Fruit fly (Drosophila melanogaster) whole organism, embryonic: ENCODE data around the gene CG1103.

ENCODE experiments used
- Aef1 ChIP-seq: fragments of 200-800 bp; sonication (Bioruptor generic); IDR thresholded peaks from 3 replicates; pipeline ENCODE4 v1.3.6; 2022; ENCODE audit warnings: missing biosample characterization, missing genetic modification characterization
- B-H2 ChIP-seq: fragments of 200-800 bp; sonication (Bioruptor generic); optimal IDR thresholded peaks from 2 replicates; lab custom pipeline; 2018; ENCODE audit warnings: missing biosample characterization, mild to moderate bottlenecking, missing genetic modification characterization
- BtbVII ChIP-seq: fragments of 200-800 bp; sonication (Bioruptor generic); optimal IDR thresholded peaks from 3 replicates; lab custom pipeline; 2017; ENCODE audit warnings: missing biosample characterization, mild to moderate bottlenecking, missing genetic modification characterization
- CG10431 ChIP-seq: fragments of 200-800 bp; sonication (Bioruptor generic); optimal IDR thresholded peaks from 3 replicates; lab custom pipeline; 2018; ENCODE audit warnings: missing biosample characterization, mild to moderate bottlenecking, missing genetic modification characterization
- CG12391 ChIP-seq: fragments of 200-800 bp; sonication (Bioruptor generic); optimal IDR thresholded peaks from 3 replicates; lab custom pipeline; 2018; ENCODE audit warnings: missing biosample characterization, mild to moderate bottlenecking, missing genetic modification characterization, moderate library complexity
- CG13287 ChIP-seq: fragments of 200-800 bp; sonication (Bioruptor generic); IDR thresholded peaks from 2 replicates; pipeline ENCODE4 v1.3.6; 2022; ENCODE audit warnings: missing biosample characterization, missing genetic modification characterization; ENCODE audit not compliant: partially characterized antibody
- CG13424 ChIP-seq: fragments of 200-800 bp; sonication (Bioruptor generic); optimal IDR thresholded peaks from 2 replicates; lab custom pipeline; 2019; ENCODE audit warnings: missing biosample characterization, mild to moderate bottlenecking, missing genetic modification characterization, moderate library complexity
- CG14050 ChIP-seq: fragments of 200-800 bp; sonication (Bioruptor generic); IDR thresholded peaks from 3 replicates; pipeline ENCODE4 v1.3.6; 2022; ENCODE audit warnings: missing biosample characterization, missing genetic modification characterization
- CG1603 ChIP-seq: fragments of 200-800 bp; sonication (Bioruptor generic); optimal IDR thresholded peaks from 2 replicates; lab custom pipeline; 2019; ENCODE audit warnings: missing biosample characterization, mild to moderate bottlenecking, missing genetic modification characterization, moderate library complexity
- CG17385 ChIP-seq: fragments of 200-800 bp; sonication (Bioruptor generic); optimal IDR thresholded peaks from 3 replicates; lab custom pipeline; 2018; ENCODE audit warnings: missing biosample characterization, mild to moderate bottlenecking, missing genetic modification characterization
- CG1792 ChIP-seq: fragments of 200-800 bp; sonication (Bioruptor generic); optimal IDR thresholded peaks from 2 replicates; lab custom pipeline; 2016; ENCODE audit warnings: missing biosample characterization, missing genetic modification characterization
- CG18262 ChIP-seq: fragments of 200-800 bp; optimal IDR thresholded peaks from 3 replicates; lab custom pipeline; 2019; ENCODE audit warnings: missing biosample characterization, mild to moderate bottlenecking, missing genetic modification characterization, moderate library complexity
- CG30431 ChIP-seq: fragments of 200-800 bp; sonication (Bioruptor generic); optimal IDR thresholded peaks from 2 replicates; lab custom pipeline; 2017; ENCODE audit warnings: missing biosample characterization, missing genetic modification characterization
- CG3065 ChIP-seq: fragments of 200-800 bp; sonication (Bioruptor generic); optimal IDR thresholded peaks from 2 replicates; lab custom pipeline; 2016; ENCODE audit warnings: missing biosample characterization, missing genetic modification characterization
- CG32532 ChIP-seq: fragments of 200-800 bp; sonication (Bioruptor generic); IDR thresholded peaks from 2 replicates; pipeline ENCODE4 v1.3.6; 2022; ENCODE audit warnings: missing biosample characterization, missing genetic modification characterization
- CG3281 ChIP-seq: fragments of 200-800 bp; sonication (Bioruptor generic); optimal IDR thresholded peaks from 3 replicates; lab custom pipeline; 2017; ENCODE audit warnings: missing biosample characterization, mild to moderate bottlenecking, missing genetic modification characterization
- CG33557 ChIP-seq: fragments of 200-800 bp; sonication (Bioruptor generic); optimal IDR thresholded peaks from 2 replicates; lab custom pipeline; 2019; ENCODE audit warnings: missing biosample characterization, mild to moderate bottlenecking, missing genetic modification characterization, moderate library complexity
- CG4282 ChIP-seq: fragments of 200-800 bp; sonication (Bioruptor generic); optimal IDR thresholded peaks from 2 replicates; lab custom pipeline; 2016; ENCODE audit warnings: missing biosample characterization, missing genetic modification characterization
- CG4328 ChIP-seq: fragments of 200-800 bp; sonication (Bioruptor generic); optimal IDR thresholded peaks from 3 replicates; lab custom pipeline; 2017; ENCODE audit warnings: missing biosample characterization, missing genetic modification reagents, missing genetic modification characterization
- CG5953 ChIP-seq: fragments of 200-800 bp; sonication (Bioruptor generic); IDR thresholded peaks from 2 replicates; pipeline ENCODE4 v1.3.6; 2022; ENCODE audit warnings: missing biosample characterization, missing genetic modification characterization
- CG8281 ChIP-seq: fragments of 200-800 bp; sonication (Bioruptor generic); optimal IDR thresholded peaks from 2 replicates; lab custom pipeline; 2018; ENCODE audit warnings: missing biosample characterization, mild to moderate bottlenecking, missing genetic modification characterization, moderate library complexity
- E2f2 ChIP-seq: fragments of 200-800 bp; sonication (Bioruptor generic); IDR thresholded peaks from 2 replicates; pipeline ENCODE4 v1.3.6; 2022; ENCODE audit warnings: missing biosample characterization, missing genetic modification characterization
- Hr78 ChIP-seq, 2 experiments: fragments of 200-800 bp in 1 of 2; fragments of >200 bp in 1 of 2; sonication (Bioruptor generic) in 1 of 2; optimal IDR thresholded peaks; 2 replicates each; lab custom pipeline; 2017 to 2019; ENCODE audit warnings: missing biosample characterization in 2 of 2, missing genetic modification characterization in 2 of 2, mild to moderate bottlenecking in 1 of 2, moderate library complexity in 1 of 2
- Myb ChIP-seq: fragments of 200-800 bp; sonication (Bioruptor generic); optimal IDR thresholded peaks from 2 replicates; lab custom pipeline; 2016; ENCODE audit warnings: missing biosample characterization, missing genetic modification characterization
- NfI ChIP-seq: fragments of 200-800 bp; sonication (Bioruptor generic); optimal IDR thresholded peaks from 3 replicates; lab custom pipeline; 2018; ENCODE audit warnings: missing biosample characterization, mild to moderate bottlenecking, missing genetic modification characterization, moderate library complexity
- PHDP ChIP-seq: fragments of 200-800 bp; sonication (Bioruptor generic); optimal IDR thresholded peaks from 3 replicates; lab custom pipeline; 2018; ENCODE audit warnings: missing biosample characterization, mild to moderate bottlenecking, missing genetic modification characterization, moderate library complexity
- Ptx1 ChIP-seq: fragments of 200-800 bp; sonication (Bioruptor generic); IDR thresholded peaks from 2 replicates; pipeline ENCODE4 v1.3.6; 2022; ENCODE audit warnings: missing biosample characterization, missing genetic modification characterization
- bcd ChIP-seq: fragments of 200-800 bp; sonication (Bioruptor generic); optimal IDR thresholded peaks from 2 replicates; lab custom pipeline; 2017; ENCODE audit warnings: missing biosample characterization, mild to moderate bottlenecking, missing genetic modification characterization
- chn ChIP-seq: fragments of 200-800 bp; sonication (Bioruptor generic); optimal IDR thresholded peaks from 2 replicates; lab custom pipeline; 2016; ENCODE audit warnings: missing biosample characterization, missing genetic modification characterization
- dan ChIP-seq: fragments of 200-800 bp; sonication (Bioruptor generic); IDR thresholded peaks from 2 replicates; pipeline ENCODE4 v1.3.6; 2022; ENCODE audit warnings: missing biosample characterization, missing genetic modification characterization
- dpn ChIP-seq, 2 experiments: fragments of 200-800 bp; sonication (Bioruptor generic); optimal IDR thresholded peaks; 3 replicates each; lab custom pipeline; 2016; ENCODE audit warnings: missing biosample characterization in 2 of 2, missing genetic modification characterization in 2 of 2
- exex ChIP-seq: fragments of 200-800 bp; sonication (Bioruptor generic); optimal IDR thresholded peaks from 4 replicates; lab custom pipeline; 2018; ENCODE audit warnings: missing biosample characterization, mild to moderate bottlenecking, missing genetic modification characterization, moderate library complexity
- inv ChIP-seq: fragments of 200-800 bp; sonication (Bioruptor generic); IDR thresholded peaks from 2 replicates; pipeline ENCODE4 v1.3.6; 2022; ENCODE audit warnings: missing biosample characterization, missing genetic modification characterization; ENCODE audit not compliant: partially characterized antibody
- jigr1 ChIP-seq: fragments of 200-800 bp; sonication (Bioruptor generic); IDR thresholded peaks from 3 replicates; pipeline ENCODE4 v1.3.6; 2022; ENCODE audit warnings: missing biosample characterization, missing genetic modification characterization
- lov ChIP-seq, 2 experiments: fragments of 200-800 bp in 1 of 2; fragments of >200 bp in 1 of 2; sonication (Bioruptor generic) in 1 of 2; IDR thresholded peaks in 1 of 2; optimal IDR thresholded peaks in 1 of 2; 2 replicates in 1 of 2; 3 replicates in 1 of 2; pipeline versions ENCODE4 v1.3.6 to Lab custom; 2017 to 2022; ENCODE audit warnings: missing biosample characterization in 1 of 2, missing genetic modification characterization in 1 of 2
- nau ChIP-seq: fragments of 200-800 bp; sonication (Bioruptor generic); optimal IDR thresholded peaks from 3 replicates; lab custom pipeline; 2017; ENCODE audit warnings: missing biosample characterization, mild to moderate bottlenecking, missing genetic modification characterization, missing genetic modification reagents
- nom ChIP-seq: fragments of 200-800 bp; sonication (Bioruptor generic); optimal IDR thresholded peaks from 2 replicates; lab custom pipeline; 2017; ENCODE audit warnings: missing biosample characterization, missing genetic modification characterization, mild to moderate bottlenecking, moderate library complexity, missing genetic modification reagents
- onecut ChIP-seq: fragments of 200-800 bp; sonication (Bioruptor generic); IDR thresholded peaks from 2 replicates; pipeline ENCODE4 v1.3.6; 2022; ENCODE audit warnings: missing biosample characterization, missing genetic modification characterization
- org-1 ChIP-seq: fragments of 200-800 bp; sonication (Bioruptor generic); optimal IDR thresholded peaks from 2 replicates; lab custom pipeline; 2017; ENCODE audit warnings: missing biosample characterization, missing genetic modification characterization
- otp ChIP-seq: fragments of 200-800 bp; sonication (Bioruptor generic); IDR thresholded peaks from 3 replicates; pipeline ENCODE4, ENCODE4 v1.3.6; 2022; ENCODE audit warnings: missing biosample characterization, missing genetic modification characterization
- phol ChIP-seq: fragments of 200-800 bp; sonication (Bioruptor generic); optimal IDR thresholded peaks from 3 replicates; lab custom pipeline; 2018; ENCODE audit warnings: missing biosample characterization, mild to moderate bottlenecking, missing genetic modification characterization, moderate library complexity
- pum ChIP-seq: fragments of 200-800 bp; sonication (Bioruptor generic); optimal IDR thresholded peaks from 2 replicates; lab custom pipeline; 2016; ENCODE audit warnings: missing biosample characterization, missing genetic modification characterization
- sens-2 ChIP-seq: fragments of 200-800 bp; sonication (Bioruptor generic); IDR thresholded peaks from 2 replicates; pipeline ENCODE4 v1.3.6; 2022; ENCODE audit warnings: missing biosample characterization, missing genetic modification characterization
- sisA ChIP-seq: fragments of 200-800 bp; sonication (Bioruptor generic); IDR thresholded peaks from 2 replicates; pipeline ENCODE4 v1.3.6; 2022; ENCODE audit warnings: missing biosample characterization, missing genetic modification characterization
- slbo ChIP-seq: fragments of 200-800 bp; sonication (Bioruptor generic); IDR thresholded peaks from 2 replicates; pipeline ENCODE4 v1.3.6; 2022; ENCODE audit warnings: missing biosample characterization, missing genetic modification characterization
- slp2 ChIP-seq: fragments of 200-800 bp; sonication (Bioruptor generic); optimal IDR thresholded peaks from 2 replicates; lab custom pipeline; 2016; ENCODE audit warnings: missing biosample characterization, missing genetic modification characterization
- stc ChIP-seq: fragments of 200-800 bp; sonication (Bioruptor generic); IDR thresholded peaks from 2 replicates; pipeline ENCODE4 v1.3.6; 2022; ENCODE audit warnings: missing biosample characterization, missing genetic modification characterization
- vvl ChIP-seq: fragments of 200-800 bp; sonication (Bioruptor generic); IDR thresholded peaks from 2 replicates; pipeline ENCODE4 v1.3.6; 2022; ENCODE audit warnings: missing biosample characterization, missing genetic modification characterization
- zen2 ChIP-seq: fragments of 200-800 bp; sonication (Bioruptor generic); IDR thresholded peaks from 3 replicates; pipeline ENCODE4 v1.3.6; 2022; ENCODE audit warnings: missing biosample characterization, missing genetic modification characterization; ENCODE audit not compliant: partially characterized antibody

CG1103 gene

DNA sequence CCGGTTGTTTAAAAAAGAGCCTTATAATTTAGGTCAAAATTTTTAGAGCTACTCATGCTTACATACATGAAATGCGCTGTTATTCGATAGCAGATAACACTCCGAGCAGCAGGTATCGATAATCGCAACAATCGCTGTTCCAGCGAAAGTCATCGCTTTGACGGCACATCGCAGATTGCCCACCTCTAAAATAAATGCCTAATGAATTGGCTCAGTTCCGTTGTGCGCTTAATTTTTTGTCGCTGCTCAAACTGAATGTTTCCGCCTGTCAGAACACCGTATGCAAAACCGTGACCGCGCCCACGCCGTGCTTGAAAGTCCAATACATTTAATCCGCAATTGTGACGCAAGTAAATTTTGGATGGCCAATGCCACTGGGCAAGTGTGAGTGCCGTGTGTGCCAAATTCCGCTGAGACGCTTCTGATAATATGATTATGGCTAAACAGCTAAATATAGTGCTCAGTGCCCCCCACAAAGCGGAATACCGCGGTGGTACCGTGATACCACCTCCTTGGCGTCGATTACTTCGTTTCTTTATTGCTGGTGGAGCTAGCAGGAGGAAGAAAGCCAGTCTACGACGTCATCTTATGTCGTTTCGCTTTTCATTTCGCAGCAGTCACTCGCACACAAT, 17.9 kb upstream of the CG1103 start, which contains the start of gene CG9795 (continued):
- 0 out of 3 replicates have a peak, but pooled peaks have one; percentile 56 for TF ChIP-seq otp (GFP tag; lab: Robert Waterston, UW)
- TF ChIP-seq sens-2 (GFP tag; lab: Robert Waterston, UW): no peak
- peak; percentile 51 for TF ChIP-seq CG4282 (GFP tag; lab: Kevin White, UChicago)
- peak; percentile 86 for TF ChIP-seq zen2 (GFP tag; lab: Robert Waterston, UW)
- peak; percentile 8 for TF ChIP-seq BtbVII (GFP tag; lab: Kevin White, UChicago)
- TF ChIP-seq jigr1 (GFP tag; lab: Robert Waterston, UW): no peak
- TF ChIP-seq dan (GFP tag; lab: Robert Waterston, UW): no peak
- peak; percentile 45; the same call in 1 of the 2 replicates for TF ChIP-seq vvl (GFP tag; lab: Robert Waterston, UW)
- TF ChIP-seq PHDP (tag; lab: Kevin White, UChicago): no peak
- no peak for TF ChIP-seq CG4328 (GFP tag; lab: Kevin White, UChicago)
- no peak for TF ChIP-seq Hr78 (GFP tag; optimal IDR thresholded peaks at IDR 0.05; lab: Kevin White, UChicago)
- no peak for TF ChIP-seq chn
- no peak for TF ChIP-seq sisA (GFP tag; lab: Robert Waterston, UW)
- peak; percentile 63 for TF ChIP-seq CG32532 (GFP tag; lab: Robert Waterston, UW)
- TF ChIP-seq CG5953 (GFP tag; lab: Robert Waterston, UW): no peak
- TF ChIP-seq CG14050: no peak
- TF ChIP-seq nau (GFP tag; lab: Kevin White, UChicago): no peak
- TF ChIP-seq CG8281: no peak
- no peak for TF ChIP-seq lov (optimal IDR thresholded peaks at IDR 0.05; lab: Kevin White, UChicago)
- no peak for TF ChIP-seq lov (GFP tag; IDR thresholded peaks at IDR 0.05; lab: Robert Waterston, UW)
- peak; percentile 16 to 43 for TF ChIP-seq dpn (GFP tag; optimal IDR thresholded peaks at IDR 0.05; lab: Kevin White, UChicago)
- TF ChIP-seq bcd: no peak
- no peak for TF ChIP-seq phol (tag; lab: Kevin White, UChicago)
- TF ChIP-seq E2f2: peak; percentile 55
- no peak for TF ChIP-seq NfI (GFP tag; lab: Kevin White, UChicago)
- peak; percentile 56 for TF ChIP-seq nom (GFP tag; lab: Kevin White, UChicago)
- no peak for TF ChIP-seq CG3065 (GFP tag; lab: Kevin White, UChicago)
- TF ChIP-seq Aef1 (GFP tag; lab: Robert Waterston, UW): no peak
- no peak for TF ChIP-seq CG13424 (tag; lab: Kevin White, UChicago)
- peak; percentile 100 for TF ChIP-seq CG10431 (GFP tag; lab: Kevin White, UChicago)
- TF ChIP-seq slbo (GFP tag; lab: Robert Waterston, UW): peak; percentile 50; the same call in 1 of the 2 replicates
- TF ChIP-seq CG1792: no peak
- TF ChIP-seq CG13287 (GFP tag; lab: Robert Waterston, UW): peak; percentile 90
- TF ChIP-seq CG12391: no peak
- TF ChIP-seq CG33557: no peak
- TF ChIP-seq org-1 (GFP tag; lab: Kevin White, UChicago): no peak
- TF ChIP-seq exex (tag; lab: Kevin White, UChicago): no peak
- peak; percentile 19 for TF ChIP-seq CG3281
- TF ChIP-seq stc (GFP tag; lab: Robert Waterston, UW): no peak
- TF ChIP-seq pum: peak; percentile 4
- TF ChIP-seq CG17385 (GFP tag; lab: Kevin White, UChicago): no peak
- peak; percentile 59 for TF ChIP-seq Myb (GFP tag; lab: Kevin White, UChicago)
- TF ChIP-seq onecut (GFP tag; lab: Robert Waterston, UW): no peak
- TF ChIP-seq B-H2 (GFP tag; lab: Kevin White, UChicago): peak; percentile 26
- TF ChIP-seq Ptx1: no peak
- no peak for TF ChIP-seq CG30431 (GFP tag; lab: Kevin White, UChicago)
- no peak for TF ChIP-seq CG18262
- TF ChIP-seq slp2: no peak
- peak; percentile 75 for TF ChIP-seq CG1603
- peak; percentile 79 for TF ChIP-seq inv (GFP tag; lab: Robert Waterston, UW)
